Worm (Caenorhabditis elegans) whole organism, L2 larva: ENCODE results near the gene bcat-1.

Experiments used
- C34F6.9 ChIP-seq: fragments of 150-350 bp; optimal IDR thresholded peaks from 2 replicates; lab custom pipeline; 2014; ENCODE audit warnings: missing biosample characterization, missing genetic modification characterization
- F13H6.1 ChIP-seq: sonication (generic microtip); optimal IDR thresholded peaks from 2 replicates; lab custom pipeline; 2016; ENCODE audit warnings: missing genetic modification characterization, missing compliant biosample characterization
- R02D3.7 ChIP-seq: fragments of 150-350 bp; optimal IDR thresholded peaks from 2 replicates; lab custom pipeline; 2014; ENCODE audit warnings: missing biosample characterization, missing genetic modification characterization
- Y55F3AM.14 ChIP-seq: fragments of 200-800 bp; sonication (Bioruptor generic); optimal IDR thresholded peaks from 2 replicates; lab custom pipeline; 2018; ENCODE audit warnings: mild to moderate bottlenecking, missing genetic modification characterization, missing compliant biosample characterization
- ZK546.5 ChIP-seq: sonication (generic microtip); optimal IDR thresholded peaks from 2 replicates; lab custom pipeline; 2017; ENCODE audit warnings: missing biosample characterization, missing genetic modification characterization
- alr-1 ChIP-seq: fragments of 150-350 bp; optimal IDR thresholded peaks from 2 replicates; lab custom pipeline; 2014; ENCODE audit warnings: missing biosample characterization, missing genetic modification characterization
- aly-2 ChIP-seq: fragments of 150-350 bp; optimal IDR thresholded peaks from 2 replicates; lab custom pipeline; 2014; ENCODE audit warnings: missing biosample characterization, missing genetic modification characterization
- ama-1 ChIP-seq: fragments of 150-350 bp; optimal IDR thresholded peaks from 2 replicates; lab custom pipeline; 2018; ENCODE audit warnings: inconsistent platforms
- blmp-1 ChIP-seq: sonication (generic microtip); optimal IDR thresholded peaks from 2 replicates; lab custom pipeline; 2017; ENCODE audit warnings: missing genetic modification characterization, mild to moderate bottlenecking, missing compliant biosample characterization, antibody characterized with exemption, moderate library complexity; ENCODE audit not compliant: insufficient read depth
- ceh-16 ChIP-seq: fragments of 150-350 bp; optimal IDR thresholded peaks from 2 replicates; lab custom pipeline; 2014; ENCODE audit warnings: missing biosample characterization, missing genetic modification characterization
- ceh-82 ChIP-seq: fragments of 150-350 bp; optimal IDR thresholded peaks from 2 replicates; lab custom pipeline; 2014; ENCODE audit warnings: missing biosample characterization, missing genetic modification characterization
- crh-2 ChIP-seq: sonication (generic microtip); optimal IDR thresholded peaks from 2 replicates; lab custom pipeline; 2017; ENCODE audit warnings: missing biosample characterization, missing genetic modification characterization
- dmd-4 ChIP-seq: sonication (generic microtip); optimal IDR thresholded peaks from 2 replicates; lab custom pipeline; 2017; ENCODE audit warnings: missing biosample characterization, missing genetic modification characterization
- egl-27 ChIP-seq: sonication (generic microtip); optimal IDR thresholded peaks from 3 replicates; lab custom pipeline; 2017; ENCODE audit warnings: missing biosample characterization, missing genetic modification reagents, missing genetic modification characterization
- fos-1 ChIP-seq: fragments of 150-350 bp; optimal IDR thresholded peaks from 2 replicates; lab custom pipeline; 2014; ENCODE audit warnings: missing biosample characterization, missing genetic modification characterization
- gmeb-1 ChIP-seq: fragments of 150-350 bp; optimal IDR thresholded peaks from 2 replicates; lab custom pipeline; 2014; ENCODE audit warnings: missing biosample characterization, missing genetic modification characterization
- lin-11 ChIP-seq: fragments of 150-350 bp; sonication (generic microtip); optimal IDR thresholded peaks from 2 replicates; lab custom pipeline; 2014; ENCODE audit warnings: missing biosample characterization, missing genetic modification characterization, inconsistent platforms, mixed read lengths
- lin-13 ChIP-seq: fragments of 150-350 bp; optimal IDR thresholded peaks from 2 replicates; lab custom pipeline; 2014; ENCODE audit warnings: missing biosample characterization, missing genetic modification reagents, missing genetic modification characterization
- lin-39 ChIP-seq: fragments of 150-350 bp; optimal IDR thresholded peaks from 2 replicates; lab custom pipeline; 2014; ENCODE audit warnings: missing biosample characterization, missing genetic modification reagents, missing genetic modification characterization
- lsy-2 ChIP-seq, 2 experiments: fragments of 150-350 bp in 1 of 2; sonication (generic microtip) in 1 of 2; optimal IDR thresholded peaks; 2 replicates each; lab custom pipeline; 2014 to 2017; ENCODE audit warnings: missing biosample characterization in 2 of 2, missing genetic modification characterization in 2 of 2
- mab-5 ChIP-seq: fragments of 150-350 bp; optimal IDR thresholded peaks from 2 replicates; lab custom pipeline; 2014; ENCODE audit warnings: missing biosample characterization, missing genetic modification characterization
- nhr-10 ChIP-seq: sonication (generic microtip); optimal IDR thresholded peaks from 2 replicates; lab custom pipeline; 2017; ENCODE audit warnings: missing biosample characterization, missing genetic modification characterization
- nhr-11 ChIP-seq: fragments of 150-350 bp; optimal IDR thresholded peaks from 2 replicates; lab custom pipeline; 2014; ENCODE audit warnings: missing biosample characterization, missing genetic modification characterization
- nhr-12 ChIP-seq: fragments of 150-350 bp; optimal IDR thresholded peaks from 2 replicates; lab custom pipeline; 2014; ENCODE audit warnings: missing biosample characterization, missing genetic modification characterization
- nhr-129 ChIP-seq: fragments of 150-350 bp; optimal IDR thresholded peaks from 2 replicates; lab custom pipeline; 2014; ENCODE audit warnings: missing biosample characterization, missing genetic modification characterization
- nhr-21 ChIP-seq: fragments of 150-350 bp; optimal IDR thresholded peaks from 2 replicates; lab custom pipeline; 2014; ENCODE audit warnings: missing biosample characterization, missing genetic modification characterization
- nhr-237 ChIP-seq: fragments of 150-350 bp; optimal IDR thresholded peaks from 2 replicates; lab custom pipeline; 2014; ENCODE audit warnings: missing biosample characterization, missing genetic modification characterization
- nhr-25 ChIP-seq: fragments of 150-350 bp; sonication (generic microtip); optimal IDR thresholded peaks from 3 replicates; lab custom pipeline; 2014; ENCODE audit warnings: missing biosample characterization, missing genetic modification characterization
- nhr-6 ChIP-seq: fragments of 150-350 bp; optimal IDR thresholded peaks from 2 replicates; lab custom pipeline; 2014; ENCODE audit warnings: missing biosample characterization, missing genetic modification characterization
- nhr-77 ChIP-seq: fragments of 150-350 bp; optimal IDR thresholded peaks from 2 replicates; lab custom pipeline; 2014; ENCODE audit warnings: missing biosample characterization, missing genetic modification characterization
- peb-1 ChIP-seq: fragments of 150-350 bp; optimal IDR thresholded peaks from 2 replicates; lab custom pipeline; 2014; ENCODE audit warnings: missing biosample characterization, missing genetic modification characterization
- sem-4 ChIP-seq: fragments of 150-350 bp; optimal IDR thresholded peaks from 2 replicates; lab custom pipeline; 2014; ENCODE audit warnings: missing biosample characterization, missing genetic modification reagents, missing genetic modification characterization
- skn-1 ChIP-seq: sonication (generic microtip); optimal IDR thresholded peaks from 2 replicates; lab custom pipeline; 2017; ENCODE audit warnings: missing biosample characterization, missing genetic modification characterization
- sma-3 ChIP-seq: sonication (generic microtip); optimal IDR thresholded peaks from 2 replicates; lab custom pipeline; 2016; ENCODE audit warnings: missing genetic modification reagents, missing genetic modification characterization, missing compliant biosample characterization
- sma-9 ChIP-seq, 2 experiments: fragments of 150-350 bp in 1 of 2; sonication (generic microtip) in 1 of 2; optimal IDR thresholded peaks; 2 replicates each; lab custom pipeline; 2014 to 2016; ENCODE audit warnings: missing genetic modification characterization in 2 of 2, mild to moderate bottlenecking in 1 of 2, missing biosample characterization in 1 of 2, missing compliant biosample characterization in 1 of 2, missing genetic modification reagents in 1 of 2, moderate library complexity in 1 of 2
- snpc-4 ChIP-seq: fragments of 150-350 bp; optimal IDR thresholded peaks from 2 replicates; lab custom pipeline; 2014; ENCODE audit warnings: missing biosample characterization, missing genetic modification characterization
- unc-39 ChIP-seq: fragments of 150-350 bp; optimal IDR thresholded peaks from 2 replicates; lab custom pipeline; 2014; ENCODE audit warnings: missing biosample characterization, missing genetic modification characterization
- unc-55 ChIP-seq: fragments of 150-350 bp; sonication (generic microtip); optimal IDR thresholded peaks from 3 replicates; lab custom pipeline; 2014; ENCODE audit warnings: missing biosample characterization, missing genetic modification reagents, missing genetic modification characterization
- unc-62 ChIP-seq: fragments of 150-350 bp; optimal IDR thresholded peaks from 2 replicates; lab custom pipeline; 2014; ENCODE audit warnings: missing biosample characterization, missing genetic modification reagents, missing genetic modification characterization
- zag-1 ChIP-seq: fragments of 150-350 bp; optimal IDR thresholded peaks from 2 replicates; lab custom pipeline; 2014; ENCODE audit warnings: missing biosample characterization, missing genetic modification characterization
- ztf-1 ChIP-seq: fragments of 200-800 bp; sonication (Bioruptor generic); conservative IDR thresholded peaks from 2 replicates; pipeline ENCODE4 v1.3.6; 2022; ENCODE audit warnings: missing genetic modification characterization, missing compliant biosample characterization
- ztf-11 ChIP-seq: sonication (generic microtip); optimal IDR thresholded peaks from 2 replicates; lab custom pipeline; 2017; ENCODE audit warnings: missing biosample characterization, missing genetic modification characterization
- ztf-4 ChIP-seq: fragments of 150-350 bp; optimal IDR thresholded peaks from 2 replicates; lab custom pipeline; 2014; ENCODE audit warnings: missing biosample characterization, missing genetic modification characterization

Gene bcat-1

DNA sequence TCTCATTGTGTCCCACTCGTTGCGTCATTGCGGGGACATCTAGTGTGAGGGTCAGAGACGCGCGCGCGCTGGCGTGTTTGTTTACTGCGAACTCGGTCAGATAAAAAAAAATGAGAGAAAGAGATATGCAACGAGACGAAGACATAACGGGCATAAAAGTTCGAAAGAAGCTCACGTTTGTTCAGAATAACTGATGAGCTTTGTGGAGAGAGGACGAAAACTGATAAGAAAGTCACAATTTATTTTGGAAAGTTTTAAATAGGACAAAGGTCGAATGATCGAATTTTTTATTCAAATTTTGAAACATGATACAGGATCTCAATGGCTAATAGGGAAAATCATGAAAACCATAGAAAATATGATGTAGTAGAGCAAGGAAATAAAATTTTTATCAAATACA is 24.2 kb upstream of the bcat-1 start:
- TF ChIP-seq nhr-129 (tag; lab: Kevin White, UChicago) (peak; percentile 24), ztf-11 (no peak), sma-9 (GFP tag; optimal IDR thresholded peaks at IDR 0.05; lab: Kevin White, UChicago) (peak; percentile 3), sma-9 (tag; optimal IDR thresholded peaks at IDR 0.05; lab: Kevin White, UChicago) (no peak), aly-2 (no peak), nhr-11 (tag; lab: Kevin White, UChicago) (no peak), lin-13 (GFP tag; lab: Kevin White, UChicago) (no peak), C34F6.9 (tag; lab: Kevin White, UChicago) (no peak), lin-39 (tag; lab: Kevin White, UChicago) (no peak), F13H6.1 (tag; lab: Kevin White, UChicago) (peak; percentile 21), sem-4 (tag; lab: Kevin White, UChicago) (no peak)

DNA sequence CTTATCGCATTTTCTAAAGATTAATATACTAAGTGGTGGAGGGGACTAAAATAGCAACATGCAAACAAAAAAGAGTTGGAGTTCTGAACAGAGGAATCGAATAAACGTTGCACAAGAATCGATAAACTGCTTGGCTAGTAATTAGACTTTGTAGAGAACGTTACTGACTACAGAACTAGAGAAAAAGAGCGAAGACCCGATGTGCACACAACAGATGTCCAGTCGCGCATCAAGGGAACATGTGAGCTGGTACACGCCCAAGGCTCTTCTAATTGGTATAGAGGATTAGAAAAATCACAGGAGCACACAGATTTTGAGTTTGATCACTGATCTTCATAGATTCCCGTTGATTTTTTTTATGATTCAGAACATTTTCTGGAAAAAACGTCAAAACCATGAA is 23.1 kb upstream of the bcat-1 start:
- no peak for TF ChIP-seq dmd-4
- TF ChIP-seq nhr-77 (tag; lab: Kevin White, UChicago): no peak
- peak; percentile 25 for TF ChIP-seq unc-55 (GFP tag; lab: Kevin White, UChicago)

ce11 chrX:12854680-12855079 is 22.6 kb upstream of the bcat-1 start:
- TF ChIP-seq ztf-11: no peak
- TF ChIP-seq ztf-1: no peak
- TF ChIP-seq unc-55 (GFP tag; lab: Kevin White, UChicago): no peak

ce11 chrX:12857701-12858100 is 19.6 kb upstream of the bcat-1 start, which contains the start of gene T14G8.2:
TSS of gene T14G8.2 (plus strand) at chrX:12858001.
- no peak for TF ChIP-seq skn-1
- no peak for TF ChIP-seq lsy-2 (tag; optimal IDR thresholded peaks at IDR 0.05; lab: Kevin White, UChicago)
- no peak for TF ChIP-seq ztf-1
- TF ChIP-seq sma-3 (GFP tag; lab: Kevin White, UChicago): no peak
- TF ChIP-seq alr-1 (tag; lab: Kevin White, UChicago): no peak

ce11 chrX:12860711-12861287 is 16.5 kb upstream of the bcat-1 start, which contains the start of gene T14G8.3:
TSS of gene T14G8.3 (plus strand) at chrX:12861237.
- no peak for TF ChIP-seq peb-1
- TF ChIP-seq dmd-4: no peak
- TF ChIP-seq ztf-1: no peak
- TF ChIP-seq mab-5 (tag; lab: Kevin White, UChicago): no peak
- TF ChIP-seq ceh-82 (tag; lab: Kevin White, UChicago): no peak
- TF ChIP-seq unc-55 (GFP tag; lab: Kevin White, UChicago): peak; percentile 54
- no peak for TF ChIP-seq egl-27
- TF ChIP-seq snpc-4: no peak
- no peak for TF ChIP-seq nhr-6
- peak; percentile 72 for TF ChIP-seq crh-2
- TF ChIP-seq ztf-4: no peak
- no peak for TF ChIP-seq skn-1
- no peak for TF ChIP-seq unc-62 (GFP tag; lab: Kevin White, UChicago)
- no peak for TF ChIP-seq zag-1 (tag; lab: Kevin White, UChicago)
- TF ChIP-seq ama-1 (lab: Kevin White, UChicago): no peak
- peak; percentile 56 for TF ChIP-seq sma-3 (GFP tag; lab: Kevin White, UChicago)
- TF ChIP-seq lin-11 (tag; lab: Kevin White, UChicago): no peak
- TF ChIP-seq alr-1 (tag; lab: Kevin White, UChicago): no peak
- TF ChIP-seq ZK546.5 (tag; lab: Kevin White, UChicago): no peak
- peak; percentile 63 for TF ChIP-seq fos-1 (tag; lab: Kevin White, UChicago)
- no peak for TF ChIP-seq aly-2
- TF ChIP-seq C34F6.9 (tag; lab: Kevin White, UChicago): peak; percentile 49
- TF ChIP-seq sem-4 (tag; lab: Kevin White, UChicago): peak; percentile 46
- TF ChIP-seq gmeb-1: peak; percentile 46
- TF ChIP-seq R02D3.7 (tag; lab: Kevin White, UChicago): no peak
- TF ChIP-seq lin-39 (tag; lab: Kevin White, UChicago): no peak
- no peak for TF ChIP-seq Y55F3AM.14 (GFP tag; lab: Kevin White, UChicago)
- TF ChIP-seq blmp-1 (tag; lab: Kevin White, UChicago): no peak
- TF ChIP-seq nhr-129 (tag; lab: Kevin White, UChicago): peak; percentile 57
- no peak for TF ChIP-seq nhr-11 (tag; lab: Kevin White, UChicago)
- TF ChIP-seq F13H6.1 (tag; lab: Kevin White, UChicago): peak; percentile 67
- peak; percentile 54 for TF ChIP-seq nhr-21
- no peak for TF ChIP-seq nhr-25
- TF ChIP-seq nhr-12 (tag; lab: Kevin White, UChicago): no peak
- TF ChIP-seq lsy-2 (tag; optimal IDR thresholded peaks at IDR 0.05; lab: Kevin White, UChicago): peak; percentile 23 to 69
- peak; percentile 55 for TF ChIP-seq lin-13 (GFP tag; lab: Kevin White, UChicago)
- TF ChIP-seq nhr-10: no peak
- no peak for TF ChIP-seq unc-39 (tag; lab: Kevin White, UChicago)
- TF ChIP-seq ceh-16 (tag; lab: Kevin White, UChicago): no peak
- no peak for TF ChIP-seq nhr-237 (tag; lab: Kevin White, UChicago)
- TF ChIP-seq nhr-77 (tag; lab: Kevin White, UChicago): no peak
